Worm (Caenorhabditis elegans) whole organism, young adult: ENCODE measurements around the gene ech-6.

ENCODE experiments used
- F23B12.7 ChIP-seq: sonication (generic microtip); optimal IDR thresholded peaks from 2 replicates; lab custom pipeline; 2017; ENCODE audit warnings: missing genetic modification characterization, mild to moderate bottlenecking, missing compliant biosample characterization, antibody characterized with exemption, moderate library complexity; ENCODE audit not compliant: insufficient read depth
- F33H1.4 ChIP-seq: fragments of 200-800 bp; sonication (Bioruptor generic); IDR thresholded peaks from 2 replicates; pipeline ENCODE4 v1.3.6; 2022; ENCODE audit warnings: missing genetic modification reagents, missing genetic modification characterization, missing compliant biosample characterization
- F39B2.1 ChIP-seq: fragments of 200-800 bp; sonication (Bioruptor generic); IDR thresholded peaks from 2 replicates; pipeline ENCODE4 v1.3.6; 2022; ENCODE audit warnings: missing genetic modification reagents, missing genetic modification characterization, missing compliant biosample characterization
- F49E8.2 ChIP-seq: sonication (generic microtip); optimal IDR thresholded peaks from 3 replicates; lab custom pipeline; 2017; ENCODE audit warnings: missing genetic modification characterization, mild to moderate bottlenecking, missing compliant biosample characterization, antibody characterized with exemption, moderate library complexity; ENCODE audit not compliant: insufficient read depth
- F52B5.7 ChIP-seq: sonication (generic microtip); optimal IDR thresholded peaks from 2 replicates; lab custom pipeline; 2016; ENCODE audit warnings: mild to moderate bottlenecking, missing genetic modification characterization, missing compliant biosample characterization
- F55B11.4 ChIP-seq: sonication (generic microtip); optimal IDR thresholded peaks from 2 replicates; lab custom pipeline; 2016; ENCODE audit warnings: missing compliant biosample characterization, missing genetic modification characterization, borderline replicate concordance; ENCODE audit not compliant: insufficient read depth
- F57C9.4 ChIP-seq: sonication (generic microtip); optimal IDR thresholded peaks from 2 replicates; lab custom pipeline; 2017; ENCODE audit warnings: mild to moderate bottlenecking, missing genetic modification characterization, missing compliant biosample characterization
- Y53F4B.3 ChIP-seq: fragments of 200-800 bp; sonication (Bioruptor generic); IDR thresholded peaks from 2 replicates; pipeline ENCODE4 v1.3.6; 2022; ENCODE audit warnings: missing genetic modification reagents, missing genetic modification characterization, missing compliant biosample characterization
- Y56A3A.18 ChIP-seq: fragments of 200-800 bp; sonication (Bioruptor generic); IDR thresholded peaks from 2 replicates; pipeline ENCODE4 v1.3.6; 2022; ENCODE audit warnings: missing genetic modification reagents, missing genetic modification characterization, missing compliant biosample characterization
- Y67H2A.10 ChIP-seq: fragments of 200-800 bp; sonication (Bioruptor generic); conservative IDR thresholded peaks from 2 replicates; pipeline ENCODE4 v1.3.6; 2022; ENCODE audit warnings: missing genetic modification reagents, missing genetic modification characterization, missing compliant biosample characterization
- ZK185.1 ChIP-seq: sonication (generic microtip); optimal IDR thresholded peaks from 2 replicates; lab custom pipeline; 2016; ENCODE audit warnings: mild to moderate bottlenecking, missing genetic modification characterization, missing compliant biosample characterization; ENCODE audit not compliant: poor library complexity, severe bottlenecking
- akir-1 ChIP-seq: fragments of 200-800 bp; sonication (Bioruptor generic); optimal IDR thresholded peaks from 2 replicates; lab custom pipeline; 2018; ENCODE audit warnings: mild to moderate bottlenecking, missing genetic modification characterization, moderate library complexity, missing compliant biosample characterization
- ama-1 ChIP-seq, 3 experiments: fragments of 150-350 bp in 1 of 3; sonication (generic microtip) in 2 of 3; optimal IDR thresholded peaks; 2 replicates each; lab custom pipeline; 2014 to 2018; ENCODE audit warnings: missing biosample characterization in 2 of 3, missing genetic modification characterization in 2 of 3, missing genetic modification reagents in 2 of 3
- attf-5 ChIP-seq: fragments of 200-800 bp; sonication (Bioruptor generic); optimal IDR thresholded peaks from 2 replicates; lab custom pipeline; 2018; ENCODE audit warnings: mild to moderate bottlenecking, missing genetic modification characterization, missing compliant biosample characterization
- cebp-1 ChIP-seq, 2 experiments: fragments of 200-800 bp in 1 of 2; sonication (Bioruptor generic) in 1 of 2; sonication (generic microtip) in 1 of 2; IDR thresholded peaks in 1 of 2; optimal IDR thresholded peaks in 1 of 2; 2 replicates each; pipeline versions ENCODE4 v1.3.6 to Lab custom; 2017 to 2022; ENCODE audit warnings: missing compliant biosample characterization in 2 of 2, missing genetic modification characterization in 2 of 2, mild to moderate bottlenecking in 1 of 2, missing genetic modification reagents in 1 of 2, moderate library complexity in 1 of 2
- ceh-40 ChIP-seq: fragments of 200-800 bp; sonication (Bioruptor generic); IDR thresholded peaks from 2 replicates; pipeline ENCODE4 v1.3.6; 2022; ENCODE audit warnings: missing genetic modification characterization, missing compliant biosample characterization
- ceh-58 ChIP-seq: fragments of 200-800 bp; sonication (Bioruptor generic); IDR thresholded peaks from 2 replicates; pipeline ENCODE4 v1.3.6; 2022; ENCODE audit warnings: missing genetic modification characterization, missing compliant biosample characterization
- egl-18 ChIP-seq: fragments of 200-800 bp; sonication (Bioruptor generic); IDR thresholded peaks from 2 replicates; pipeline ENCODE4 v1.3.6; 2022; ENCODE audit warnings: missing genetic modification reagents, missing genetic modification characterization, missing compliant biosample characterization
- egl-44 ChIP-seq: fragments of 200-800 bp; sonication (Bioruptor generic); IDR thresholded peaks from 2 replicates; pipeline ENCODE4 v1.3.6; 2022; ENCODE audit warnings: missing genetic modification reagents, missing genetic modification characterization, missing compliant biosample characterization
- fkh-3 ChIP-seq: sonication (generic microtip); optimal IDR thresholded peaks from 2 replicates; lab custom pipeline; 2016; ENCODE audit warnings: mild to moderate bottlenecking, missing genetic modification characterization, missing compliant biosample characterization
- him-1 ChIP-seq: sonication (generic microtip); optimal IDR thresholded peaks from 2 replicates; lab custom pipeline; 2016; ENCODE audit warnings: missing genotype, missing genetic modification reagents, missing genetic modification characterization, missing compliant biosample characterization
- lag-1 ChIP-seq: fragments of 200-800 bp; sonication (Bioruptor generic); IDR thresholded peaks from 2 replicates; pipeline ENCODE4 v1.3.6; 2022; ENCODE audit warnings: missing genetic modification reagents, missing genetic modification characterization, missing compliant biosample characterization
- let-526 ChIP-seq: fragments of 200-800 bp; sonication (Bioruptor generic); IDR thresholded peaks from 2 replicates; pipeline ENCODE4 v1.3.6; 2022; ENCODE audit warnings: missing genetic modification reagents, missing genetic modification characterization, missing compliant biosample characterization
- let-607 ChIP-seq, 2 experiments: fragments of 200-800 bp in 1 of 2; sonication (Bioruptor generic) in 1 of 2; sonication (generic microtip) in 1 of 2; optimal IDR thresholded peaks; 2 replicates each; lab custom pipeline; 2016 to 2018; ENCODE audit warnings: mild to moderate bottlenecking in 2 of 2, missing compliant biosample characterization in 2 of 2, missing genetic modification characterization in 2 of 2, moderate library complexity in 2 of 2, missing genotype in 1 of 2
- lin-40 ChIP-seq: sonication (generic microtip); optimal IDR thresholded peaks from 2 replicates; lab custom pipeline; 2016; ENCODE audit warnings: missing genetic modification characterization, mild to moderate bottlenecking, missing compliant biosample characterization, missing genotype, missing genetic modification reagents
- lsl-1 ChIP-seq: fragments of 200-800 bp; sonication (Bioruptor generic); optimal IDR thresholded peaks from 2 replicates; lab custom pipeline; 2018; ENCODE audit warnings: mild to moderate bottlenecking, missing genetic modification characterization, moderate library complexity, missing compliant biosample characterization
- madf-3 ChIP-seq: fragments of 200-800 bp; sonication (Bioruptor generic); IDR thresholded peaks from 2 replicates; pipeline ENCODE4 v1.3.6; 2022; ENCODE audit warnings: missing genetic modification reagents, missing genetic modification characterization, missing compliant biosample characterization
- nfyb-1 ChIP-seq: fragments of 200-800 bp; sonication (Bioruptor generic); IDR thresholded peaks from 2 replicates; pipeline ENCODE4 v1.3.6; 2022; ENCODE audit warnings: missing genetic modification reagents, missing genetic modification characterization, missing compliant biosample characterization
- nhr-120 ChIP-seq: fragments of 200-800 bp; sonication (Bioruptor generic); IDR thresholded peaks from 2 replicates; pipeline ENCODE4 v1.3.6; 2022; ENCODE audit warnings: missing genetic modification characterization, missing compliant biosample characterization
- nhr-179 ChIP-seq: sonication (generic microtip); optimal IDR thresholded peaks from 2 replicates; lab custom pipeline; 2016; ENCODE audit warnings: mild to moderate bottlenecking, missing genetic modification characterization, missing compliant biosample characterization
- nhr-27 ChIP-seq: fragments of 200-800 bp; sonication (Bioruptor generic); optimal IDR thresholded peaks from 2 replicates; lab custom pipeline; 2018; ENCODE audit warnings: mild to moderate bottlenecking, missing genetic modification characterization, moderate library complexity, missing compliant biosample characterization
- nhr-80 ChIP-seq: sonication (generic microtip); optimal IDR thresholded peaks from 2 replicates; lab custom pipeline; 2016; ENCODE audit warnings: missing genetic modification characterization, missing compliant biosample characterization
- nhr-90 ChIP-seq: sonication (generic microtip); optimal IDR thresholded peaks from 2 replicates; lab custom pipeline; 2016; ENCODE audit warnings: missing genotype, mild to moderate bottlenecking, missing genetic modification characterization, missing compliant biosample characterization
- rcor-1 ChIP-seq: fragments of 200-800 bp; sonication (Bioruptor generic); IDR thresholded peaks from 2 replicates; pipeline ENCODE4 v1.3.6; 2022; ENCODE audit warnings: missing genetic modification reagents, missing genetic modification characterization, missing compliant biosample characterization
- snpc-3.4 ChIP-seq: sonication (generic microtip); optimal IDR thresholded peaks from 2 replicates; lab custom pipeline; 2017; ENCODE audit warnings: missing genetic modification characterization, mild to moderate bottlenecking, missing compliant biosample characterization, antibody characterized with exemption, moderate library complexity, missing genotype, missing genetic modification reagents
- snpc-4 ChIP-seq, 5 experiments: fragments of 150-350 bp in 1 of 5; sonication (generic microtip) in 4 of 5; optimal IDR thresholded peaks; 2 replicates each; lab custom pipeline; 2014 to 2018; ENCODE audit warnings: missing genetic modification characterization in 5 of 5, missing biosample characterization in 3 of 5, antibody characterized with exemption in 2 of 5, mild to moderate bottlenecking in 2 of 5, missing compliant biosample characterization in 2 of 5, missing genotype in 2 of 5, moderate library complexity in 2 of 5, missing genetic modification reagents in 1 of 5
- tbx-9 ChIP-seq: sonication (generic microtip); optimal IDR thresholded peaks from 2 replicates; lab custom pipeline; 2016; ENCODE audit warnings: borderline replicate concordance, missing genetic modification characterization, inconsistent platforms, missing compliant biosample characterization
- tlf-1 ChIP-seq: fragments of 200-800 bp; sonication (Bioruptor generic); optimal IDR thresholded peaks from 2 replicates; lab custom pipeline; 2018; ENCODE audit warnings: mild to moderate bottlenecking, missing genetic modification characterization, missing compliant biosample characterization
- unc-62 ChIP-seq: fragments of 150-350 bp; optimal IDR thresholded peaks from 2 replicates; lab custom pipeline; 2014; ENCODE audit warnings: missing biosample characterization, missing genetic modification reagents, missing genetic modification characterization
- ztf-22 ChIP-seq: fragments of 200-800 bp; sonication (Bioruptor generic); optimal IDR thresholded peaks from 2 replicates; lab custom pipeline; 2018; ENCODE audit warnings: mild to moderate bottlenecking, missing genetic modification characterization, moderate library complexity, missing compliant biosample characterization
- ztf-28 ChIP-seq: fragments of 200-800 bp; sonication (Bioruptor generic); IDR thresholded peaks from 2 replicates; pipeline ENCODE4 v1.3.6; 2022; ENCODE audit warnings: missing genetic modification reagents, missing genetic modification characterization, missing compliant biosample characterization
- ztf-6 ChIP-seq: fragments of 200-800 bp; sonication (Bioruptor generic); IDR thresholded peaks from 2 replicates; pipeline ENCODE4 v1.3.6; 2022; ENCODE audit warnings: missing genetic modification reagents, missing genetic modification characterization, missing compliant biosample characterization

The ech-6 gene

ce11 chrIII:9762093-9762748 lies 9.5 kb upstream of the ech-6 start, which contains the start of gene gcc-2 (continued):
- TF ChIP-seq nhr-27 (no peak), lsl-1 (GFP tag; lab: Kevin White, UChicago) (peak; percentile 79), akir-1 (GFP tag; lab: Kevin White, UChicago) (no peak), snpc-4 (GFP tag; optimal IDR thresholded peaks at IDR 0.05; lab: Kevin White, UChicago) (no peak), snpc-4 (tag; optimal IDR thresholded peaks at IDR 0.05; lab: Kevin White, UChicago) (no peak), ceh-58 (GFP tag; lab: Robert Waterston, UW) (no peak), lag-1 (GFP tag; lab: Robert Waterston, UW) (no peak), nhr-90 (no peak), him-1 (no peak), let-607 (tag; optimal IDR thresholded peaks at IDR 0.05; lab: Kevin White, UChicago) (no peak), tlf-1 (GFP tag; lab: Kevin White, UChicago) (no peak), F55B11.4 (tag; lab: Kevin White, UChicago) (no peak), ztf-28 (GFP tag; lab: Robert Waterston, UW) (no peak), nhr-120 (GFP tag; lab: Robert Waterston, UW) (no peak), nfyb-1 (no peak), ZK185.1 (tag; lab: Kevin White, UChicago) (no peak), egl-44 (GFP tag; lab: Robert Waterston, UW) (no peak), ama-1 (optimal IDR thresholded peaks at IDR 0.05; lab: Kevin White, UChicago) (no peak), ama-1 (GFP tag; optimal IDR thresholded peaks at IDR 0.05; lab: Kevin White, UChicago) (no peak), rcor-1 (GFP tag; lab: Robert Waterston, UW) (no peak), ceh-40 (GFP tag; lab: Robert Waterston, UW) (no peak), madf-3 (GFP tag; lab: Robert Waterston, UW) (no peak), F23B12.7 (tag; lab: Kevin White, UChicago) (no peak), F39B2.1 (no peak), Y53F4B.3 (GFP tag; lab: Robert Waterston, UW) (no peak), snpc-3.4 (tag; lab: Kevin White, UChicago) (peak; percentile 34), Y67H2A.10 (GFP tag; lab: Robert Waterston, UW) (no peak), ztf-22 (GFP tag; lab: Kevin White, UChicago) (no peak), let-526 (GFP tag; lab: Robert Waterston, UW) (no peak), nhr-80 (tag; lab: Kevin White, UChicago) (no peak), ztf-6 (GFP tag; lab: Robert Waterston, UW) (no peak), unc-62 (GFP tag; lab: Kevin White, UChicago) (no peak), egl-18 (GFP tag; lab: Robert Waterston, UW) (no peak), F33H1.4 (GFP tag; lab: Robert Waterston, UW) (peak; percentile 81), tbx-9 (no peak), fkh-3 (tag; lab: Kevin White, UChicago) (no peak), F49E8.2 (tag; lab: Kevin White, UChicago) (no peak), nhr-179 (tag; lab: Kevin White, UChicago) (no peak), F57C9.4 (tag; lab: Kevin White, UChicago) (no peak), F52B5.7 (no peak), cebp-1 (GFP tag; IDR thresholded peaks at IDR 0.05; lab: Robert Waterston, UW) (no peak), cebp-1 (tag; optimal IDR thresholded peaks at IDR 0.05; lab: Kevin White, UChicago) (no peak), attf-5 (no peak), lin-40 (tag; lab: Kevin White, UChicago) (no peak), Y56A3A.18 (GFP tag; lab: Robert Waterston, UW) (no peak)
- TF ChIP-seq, all 124 proteins: peak for 8
